Fruit fly (Drosophila melanogaster): ENCODE data around the gene CG33494.
A peak's percentile ranks its signal among the peaks of the same experiment; 100 is the strongest.

CG33494 gene

DNA sequence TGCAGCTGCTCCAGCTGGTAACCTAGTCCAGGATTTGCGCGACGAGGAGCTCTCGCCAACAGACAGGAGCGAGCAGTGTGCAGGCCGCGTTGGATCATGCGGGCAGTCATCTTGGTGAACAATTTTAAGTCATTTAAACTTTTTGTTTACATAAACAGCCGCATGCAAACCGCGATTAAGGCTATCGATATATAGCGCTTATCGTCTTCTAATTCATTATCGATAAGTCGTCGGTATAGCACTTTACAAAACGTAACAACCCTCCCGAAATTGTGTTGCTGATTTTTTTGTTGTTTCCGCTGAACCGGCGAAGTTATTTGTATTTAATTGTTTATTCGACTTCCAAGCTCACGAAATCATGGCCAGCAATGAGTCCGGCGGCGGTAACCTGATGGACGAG, 18.2 kb downstream of the CG33494 start, which contains the start of the genes CG4553 and MED28 (continued):
- no peak for TF ChIP-seq emc (GFP tag; optimal IDR thresholded peaks at IDR 0.05)
- no peak for TF ChIP-seq CG14014 (GFP tag; IDR thresholded peaks at IDR 0.05)
- no peak for TF ChIP-seq ftz-f1 (GFP tag; optimal IDR thresholded peaks at IDR 0.05)
- TF ChIP-seq vnd (GFP tag; IDR thresholded peaks at IDR 0.05; ENCODE audit: partially characterized antibody), result peak; percentile 71
- no peak for TF ChIP-seq Oaz (GFP tag; IDR thresholded peaks at IDR 0.05)
- TF ChIP-seq sna (GFP tag; IDR thresholded peaks at IDR 0.05; ENCODE audit: partially characterized antibody), result peak; percentile 87
- TF ChIP-seq Dip3 (GFP tag; optimal IDR thresholded peaks at IDR 0.05), result no peak
- TF ChIP-seq psq (GFP tag; optimal IDR thresholded peaks at IDR 0.05), result no peak
- TF ChIP-seq CG2678 (tag; optimal IDR thresholded peaks at IDR 0.05), result no peak
- TF ChIP-seq CG18262 (tag; optimal IDR thresholded peaks at IDR 0.05), result no peak
- TF ChIP-seq CG14441 (GFP tag; IDR thresholded peaks at IDR 0.05), result no peak
- TF ChIP-seq CkIIα-i1 (GFP tag; IDR thresholded peaks at IDR 0.05), result no peak
- no peak for TF ChIP-seq al (GFP tag; IDR thresholded peaks at IDR 0.05)
- TF ChIP-seq lola (GFP tag; optimal IDR thresholded peaks at IDR 0.05), result no peak
- TF ChIP-seq CG18476 (GFP tag; optimal IDR thresholded peaks at IDR 0.05), result no peak
- no peak for TF ChIP-seq HHEX (GFP tag; optimal IDR thresholded peaks at IDR 0.05)
- TF ChIP-seq CHES-1-like (GFP tag; optimal IDR thresholded peaks at IDR 0.05), result no peak
- TF ChIP-seq CG14050 (GFP tag; IDR thresholded peaks at IDR 0.05), result no peak
- TF ChIP-seq nmo (GFP tag; optimal IDR thresholded peaks at IDR 0.05), result peak; percentile 5
- TF ChIP-seq btn (GFP tag; optimal IDR thresholded peaks at IDR 0.05), result no peak
- no peak for TF ChIP-seq CG10959 (GFP tag; IDR thresholded peaks at IDR 0.05)
- peak in 1 of 2 experiments; percentile 92 for TF ChIP-seq Pdp1 (GFP tag; optimal IDR thresholded peaks at IDR 0.05)
- no peak for TF ChIP-seq sob (GFP tag; IDR thresholded peaks at IDR 0.05)
- peak; percentile 80 for TF ChIP-seq Scr (GFP tag; IDR thresholded peaks at IDR 0.05; ENCODE audit: partially characterized antibody)
- peak; percentile 85 for TF ChIP-seq CG14860 (GFP tag; IDR thresholded peaks at IDR 0.05; ENCODE audit: partially characterized antibody)
- TF ChIP-seq zen2 (GFP tag; IDR thresholded peaks at IDR 0.05; ENCODE audit: partially characterized antibody), result peak; percentile 85
- no peak for TF ChIP-seq z (GFP tag; IDR thresholded peaks at IDR 0.05)
- no peak for TF ChIP-seq CG6689 (GFP tag; IDR thresholded peaks at IDR 0.05)
- TF ChIP-seq CG15269 (tag; optimal IDR thresholded peaks at IDR 0.05), result no peak
- no peak for TF ChIP-seq ssp (GFP tag; IDR thresholded peaks at IDR 0.05)
- no peak for TF ChIP-seq tgo (GFP tag; IDR thresholded peaks at IDR 0.05)
- no peak for TF ChIP-seq CG13123 (GFP tag; optimal IDR thresholded peaks at IDR 0.05)
- peak; percentile 88 for TF ChIP-seq ato (GFP tag; IDR thresholded peaks at IDR 0.05; ENCODE audit: partially characterized antibody)
- TF ChIP-seq CG10366 (GFP tag; IDR thresholded peaks at IDR 0.05), result no peak
- TF ChIP-seq gcm2 (GFP tag; optimal IDR thresholded peaks at IDR 0.05), result no peak
- TF ChIP-seq trem (tag; optimal IDR thresholded peaks at IDR 0.05), result peak; percentile 32
- peak; percentile 39 for TF ChIP-seq nerfin-1 (tag; optimal IDR thresholded peaks at IDR 0.05)
- no peak for TF ChIP-seq Hr3 (GFP tag; optimal IDR thresholded peaks at IDR 0.05)
- no peak for TF ChIP-seq CG14965 (GFP tag; optimal IDR thresholded peaks at IDR 0.05; ENCODE audit: borderline replicate concordance)
- no peak for TF ChIP-seq CG12155 (GFP tag; optimal IDR thresholded peaks at IDR 0.05)
- TF ChIP-seq CG9215 (GFP tag; IDR thresholded peaks at IDR 0.05), result no peak
- TF ChIP-seq PHDP (tag; optimal IDR thresholded peaks at IDR 0.05), result no peak
- TF ChIP-seq sim (GFP tag; IDR thresholded peaks at IDR 0.05), result no peak
- TF ChIP-seq CG5180 (GFP tag; optimal IDR thresholded peaks at IDR 0.05), result no peak
- no peak for TF ChIP-seq Asciz (GFP tag; optimal IDR thresholded peaks at IDR 0.05)
- peak; percentile 93 for TF ChIP-seq MBD-R2 (GFP tag; IDR thresholded peaks at IDR 0.05)
- TF ChIP-seq CG4707 (GFP tag; optimal IDR thresholded peaks at IDR 0.05), result no peak
- TF ChIP-seq slou (GFP tag; optimal IDR thresholded peaks at IDR 0.05), result no peak
- no peak for TF ChIP-seq disco-r (GFP tag; optimal IDR thresholded peaks at IDR 0.05)
- no peak for TF ChIP-seq so (GFP tag; IDR thresholded peaks at IDR 0.05)
- no peak for TF ChIP-seq D19A (tag; optimal IDR thresholded peaks at IDR 0.05)
